Worm (Caenorhabditis elegans) whole organism, midembryonic: Measurements from ENCODE around the gene tomm-20.

ENCODE experiments used
- T22C8.4 ChIP-seq: fragments of 200-800 bp; sonication (Bioruptor generic); IDR thresholded peaks from 2 replicates; pipeline ENCODE4 v1.3.6; 2022; ENCODE audit warnings: missing genetic modification characterization, missing compliant biosample characterization
- cog-1 ChIP-seq: sonication (generic microtip); optimal IDR thresholded peaks from 2 replicates; lab custom pipeline; 2016; ENCODE audit warnings: missing genetic modification characterization, missing compliant biosample characterization
- flt-1 ChIP-seq: fragments of 200-800 bp; sonication (Bioruptor generic); IDR thresholded peaks from 2 replicates; pipeline ENCODE4 v1.3.6; 2022; ENCODE audit warnings: missing genetic modification characterization, missing compliant biosample characterization
- klf-2 ChIP-seq: fragments of 200-800 bp; sonication (Bioruptor generic); conservative IDR thresholded peaks from 2 replicates; pipeline ENCODE4 v1.3.6; 2022; ENCODE audit warnings: missing genetic modification reagents, missing genetic modification characterization, missing compliant biosample characterization
- med-1 ChIP-seq: sonication (generic microtip); optimal IDR thresholded peaks from 2 replicates; lab custom pipeline; 2017; ENCODE audit warnings: missing genetic modification characterization, mild to moderate bottlenecking, missing compliant biosample characterization, antibody characterized with exemption, missing genetic modification reagents; ENCODE audit not compliant: insufficient read depth
- ref-1 ChIP-seq: fragments of 200-800 bp; sonication (Bioruptor generic); conservative IDR thresholded peaks from 2 replicates; pipeline ENCODE4 v1.3.6; 2022; ENCODE audit warnings: missing genetic modification reagents, missing genetic modification characterization, missing compliant biosample characterization
- tab-1 ChIP-seq: fragments of 200-800 bp; sonication (Bioruptor generic); IDR thresholded peaks from 2 replicates; pipeline ENCODE4 v1.3.6; 2022; ENCODE audit warnings: missing genetic modification characterization, missing compliant biosample characterization
- ztf-23 ChIP-seq: fragments of 200-800 bp; sonication (Bioruptor generic); IDR thresholded peaks from 2 replicates; pipeline ENCODE4 v1.3.6; 2022; ENCODE audit warnings: missing genetic modification reagents, missing genetic modification characterization, missing compliant biosample characterization
- ztf-29 ChIP-seq: fragments of 200-800 bp; sonication (Bioruptor generic); IDR thresholded peaks from 2 replicates; pipeline ENCODE4 v1.3.6; 2022; ENCODE audit warnings: missing genetic modification reagents, missing genetic modification characterization, missing compliant biosample characterization

ce11 chrV:12357632-12358031 is 14.4 kb upstream of the tomm-20 start:
- TF ChIP-seq cog-1 (tag; lab: Kevin White, UChicago), result no peak
- TF ChIP-seq med-1, result no peak
- TF ChIP-seq tab-1 (GFP tag; lab: Robert Waterston, UW), result no peak
- TF ChIP-seq ref-1 (GFP tag; lab: Robert Waterston, UW), result no peak
- TF ChIP-seq klf-2 (GFP tag; lab: Robert Waterston, UW), result no peak
- TF ChIP-seq ztf-29 (GFP tag; lab: Robert Waterston, UW), result no peak
- TF ChIP-seq flt-1 (GFP tag; lab: Robert Waterston, UW), result no peak
- no peak for TF ChIP-seq ztf-23 (GFP tag; lab: Robert Waterston, UW)
- TF ChIP-seq T22C8.4 (GFP tag; lab: Robert Waterston, UW), result no peak
